Worm (Caenorhabditis elegans) whole organism, early embryonic: ENCODE data around the gene Y6D1A.1.

Experiments
- aly-1 ChIP-seq: sonication (generic microtip); optimal IDR thresholded peaks from 2 replicates; lab custom pipeline; 2016; ENCODE audit warnings: missing genetic modification characterization, missing compliant biosample characterization
- ama-1 ChIP-seq: fragments of 150-350 bp; optimal IDR thresholded peaks from 2 replicates; lab custom pipeline; 2014
- ceh-36 ChIP-seq: sonication (generic microtip); optimal IDR thresholded peaks from 2 replicates; lab custom pipeline; 2016; ENCODE audit warnings: missing genetic modification characterization, inconsistent platforms, missing compliant biosample characterization
- hnd-1 ChIP-seq: sonication (generic microtip); optimal IDR thresholded peaks from 2 replicates; lab custom pipeline; 2016; ENCODE audit warnings: missing genetic modification characterization, missing compliant biosample characterization
- sea-1 ChIP-seq: fragments of 200-800 bp; sonication (Bioruptor generic); conservative IDR thresholded peaks from 2 replicates; pipeline ENCODE4 v1.3.6; 2022; ENCODE audit warnings: missing genetic modification characterization, missing compliant biosample characterization
- tbx-37 ChIP-seq: fragments of 200-800 bp; sonication (Bioruptor generic); conservative IDR thresholded peaks from 2 replicates; pipeline ENCODE4 v1.3.6; 2022; ENCODE audit warnings: missing genetic modification reagents, missing genetic modification characterization, missing compliant biosample characterization
- tra-4 ChIP-seq: sonication (generic microtip); optimal IDR thresholded peaks from 2 replicates; lab custom pipeline; 2017; ENCODE audit warnings: missing genetic modification characterization, missing compliant biosample characterization

DNA sequence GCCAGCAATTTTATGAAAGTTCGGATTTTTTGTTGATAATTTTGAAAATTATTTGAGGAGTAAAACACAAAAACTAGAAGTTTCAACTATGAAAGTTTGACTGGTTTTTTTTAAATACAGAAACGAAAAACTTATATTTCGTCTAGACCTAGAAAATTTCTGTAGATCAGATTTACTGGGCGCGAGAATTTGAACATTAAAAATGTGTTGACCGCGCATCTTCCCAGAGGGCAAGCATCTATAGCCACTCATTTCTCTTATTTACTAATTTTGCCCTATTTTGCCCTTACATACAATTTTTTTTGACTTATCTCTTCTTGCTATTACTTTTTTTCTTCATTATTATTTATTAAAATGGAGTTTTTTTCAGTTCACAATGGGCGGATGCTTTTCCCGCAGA, 14.4 kb downstream of the Y6D1A.1 start, which contains the start of gene F43G6.10:
- TF ChIP-seq tbx-37 (GFP tag; lab: Robert Waterston, UW): no peak
- TF ChIP-seq sea-1: no peak
- TF ChIP-seq hnd-1 (tag; lab: Kevin White, UChicago): no peak
- TF ChIP-seq ceh-36 (tag; lab: Kevin White, UChicago): no peak
- no peak for TF ChIP-seq ama-1 (lab: Kevin White, UChicago)
- no peak for TF ChIP-seq tra-4
- no peak for TF ChIP-seq aly-1
